Worm (Caenorhabditis elegans): ENCODE results near the gene nhr-190.
A peak's percentile ranks its signal among the peaks of the same experiment; 100 is the strongest.

The nhr-190 gene

ce11 chrV:635630-636029, 7.1 kb downstream of the nhr-190 start (continued):
- TF ChIP-seq tag-97 (GFP tag; IDR thresholded peaks at IDR 0.05) (no peak), dmd-6 (GFP tag; IDR thresholded peaks at IDR 0.05) (peak; percentile 61; the same call in 1 of the 2 replicates), unc-39 (tag; optimal IDR thresholded peaks at IDR 0.05) (no peak), attf-4 (tag; optimal IDR thresholded peaks at IDR 0.05) (no peak), duxl-1 (tag; optimal IDR thresholded peaks at IDR 0.05; ENCODE audit: poor library complexity) (peak; percentile 51), nhr-11 (tag; optimal IDR thresholded peaks at IDR 0.05) (no peak), unc-130 (GFP tag; optimal IDR thresholded peaks at IDR 0.05) (no peak), daf-16 (GFP tag; optimal IDR thresholded peaks at IDR 0.05) (no peak), daf-16 (tag; optimal IDR thresholded peaks at IDR 0.05) (peak; percentile 40), spr-3 (GFP tag; optimal IDR thresholded peaks at IDR 0.05) (no peak), mep-1 (tag; optimal IDR thresholded peaks at IDR 0.05) (peak; percentile 5)

- TF ChIP-seq zag-1 (tag; optimal IDR thresholded peaks at IDR 0.05) (no peak), zip-2 (tag; optimal IDR thresholded peaks at IDR 0.05) (no peak), set-16 (GFP tag; IDR thresholded peaks at IDR 0.05) (no peak), egl-27 (tag; optimal IDR thresholded peaks at IDR 0.05) (no peak), attf-4 (tag; optimal IDR thresholded peaks at IDR 0.05) (no peak), daf-8 (GFP tag; IDR thresholded peaks at IDR 0.05) (no peak), jun-1 (tag; optimal IDR thresholded peaks at IDR 0.05) (no peak), Y5F2A.4 (GFP tag; optimal IDR thresholded peaks at IDR 0.05) (no peak), tag-97 (GFP tag; IDR thresholded peaks at IDR 0.05) (no peak), snpc-4 (tag; optimal IDR thresholded peaks at IDR 0.05) (no peak), nhr-25 (tag; optimal IDR thresholded peaks at IDR 0.05; ENCODE audit: borderline replicate concordance, insufficient read depth) (no peak), aha-1 (tag) (no peak), F44E2.7 (GFP tag; IDR thresholded peaks at IDR 0.05) (no peak), dmd-8 (GFP tag; IDR thresholded peaks at IDR 0.05) (no peak), mdt-29 (GFP tag; IDR thresholded peaks at IDR 0.05) (no peak)
These were observed 7.9 kb downstream of the nhr-190 start, which contains the start of gene F48G7.10 for ce11 chrV:634855-635254. F48G7.10 (minus strand) TSS chrV:634955.

ce11 chrV:631832-632231, 10.9 kb downstream of the nhr-190 start:
- peak; percentile 27 for TF ChIP-seq mes-2 (tag; optimal IDR thresholded peaks at IDR 0.05; ENCODE audit: poor library complexity, severe bottlenecking)
- TF ChIP-seq Y105C5A.15 (GFP tag; IDR thresholded peaks at IDR 0.05): no peak
- TF ChIP-seq nhr-28 (tag; optimal IDR thresholded peaks at IDR 0.05): peak; percentile 48
- no peak for TF ChIP-seq mdt-29 (GFP tag; IDR thresholded peaks at IDR 0.05)
- 0 out of 2 replicates have a peak, but pooled peaks have one; percentile 18 for TF ChIP-seq dmd-6 (GFP tag; IDR thresholded peaks at IDR 0.05)
- no peak for TF ChIP-seq ZK337.2 (GFP tag; IDR thresholded peaks at IDR 0.05)
- no peak for TF ChIP-seq egl-27 (tag; optimal IDR thresholded peaks at IDR 0.05)
- no peak for TF ChIP-seq lin-39 (tag; optimal IDR thresholded peaks at IDR 0.05)
- TF ChIP-seq lin-29 (GFP tag; IDR thresholded peaks at IDR 0.05): no peak
- peak; percentile 38 for TF ChIP-seq dve-1 (tag; optimal IDR thresholded peaks at IDR 0.05; ENCODE audit: insufficient read depth)
- TF ChIP-seq set-16 (GFP tag; IDR thresholded peaks at IDR 0.05): no peak
- TF ChIP-seq hlh-30 (tag; optimal IDR thresholded peaks at IDR 0.05; ENCODE audit: insufficient read depth): peak; percentile 10
- no peak for TF ChIP-seq F10B5.3 (tag; optimal IDR thresholded peaks at IDR 0.05)

- TF ChIP-seq nhr-41 (GFP tag; IDR thresholded peaks at IDR 0.05) (no peak), R02D3.7 (tag; optimal IDR thresholded peaks at IDR 0.05) (no peak), fkh-10 (GFP tag; optimal IDR thresholded peaks at IDR 0.05) (no peak), saeg-2 (GFP tag; IDR thresholded peaks at IDR 0.05) (no peak), daf-12 (tag; optimal IDR thresholded peaks at IDR 0.05) (no peak), nhr-6 (tag; optimal IDR thresholded peaks at IDR 0.05) (no peak), mdt-29 (GFP tag; IDR thresholded peaks at IDR 0.05) (no peak), Y5F2A.4 (GFP tag; optimal IDR thresholded peaks at IDR 0.05) (no peak), ama-1 (optimal IDR thresholded peaks at IDR 0.05) (no peak), ceh-28 (tag; optimal IDR thresholded peaks at IDR 0.05) (no peak), egl-43 (GFP tag; IDR thresholded peaks at IDR 0.05) (no peak), F10B5.3 (tag; optimal IDR thresholded peaks at IDR 0.05) (no peak), D1046.2 (GFP tag; IDR thresholded peaks at IDR 0.05) (no peak), aha-1 (tag) (no peak), ceh-82 (tag; optimal IDR thresholded peaks at IDR 0.05) (no peak), unc-130 (GFP tag; optimal IDR thresholded peaks at IDR 0.05) (no peak), nhr-42 (GFP tag; IDR thresholded peaks at IDR 0.05) (no peak), ztf-7 (tag; optimal IDR thresholded peaks at IDR 0.05) (no peak), lin-15B (tag; optimal IDR thresholded peaks at IDR 0.05) (no peak)
These were observed 14.2 kb downstream of the nhr-190 start, which contains the start of gene F48G7.9 for ce11 chrV:628527-628926. F48G7.9 (minus strand) TSS chrV:628627.
